Fruit fly (Drosophila melanogaster) whole organism, wandering third instar larva: ENCODE measurements around the gene CG31419.

Experiments used
- Abd-B ChIP-seq: fragments of >200 bp; optimal IDR thresholded peaks from 2 replicates; lab custom pipeline; 2017; ENCODE audit warnings: missing biosample characterization, missing genetic modification characterization
- CrebA ChIP-seq: fragments of 200-800 bp; sonication (Bioruptor generic); optimal IDR thresholded peaks from 2 replicates; lab custom pipeline; 2016; ENCODE audit warnings: missing biosample characterization, mild to moderate bottlenecking, missing genetic modification characterization, borderline replicate concordance
- HLH106 ChIP-seq: fragments of 200-800 bp; optimal IDR thresholded peaks from 3 replicates; lab custom pipeline; 2019; ENCODE audit warnings: missing biosample characterization, mild to moderate bottlenecking, missing genetic modification characterization, moderate library complexity
- Hnf4 ChIP-seq: fragments of 200-800 bp; sonication (Bioruptor generic); optimal IDR thresholded peaks from 2 replicates; lab custom pipeline; 2016; ENCODE audit warnings: missing biosample characterization, mild to moderate bottlenecking, missing genetic modification characterization
- Mio ChIP-seq: sonication (Bioruptor generic); optimal IDR thresholded peaks from 2 replicates; lab custom pipeline; 2016; ENCODE audit warnings: missing biosample characterization, missing genetic modification characterization
- N ChIP-seq: fragments of >200 bp; optimal IDR thresholded peaks from 2 replicates; lab custom pipeline; 2018; ENCODE audit warnings: missing biosample characterization, missing external identifiers, missing genetic modification characterization
- brk ChIP-seq: fragments of 200-800 bp; sonication (Bioruptor generic); optimal IDR thresholded peaks from 2 replicates; lab custom pipeline; 2016; ENCODE audit warnings: missing biosample characterization, mild to moderate bottlenecking, missing genetic modification characterization
- ey ChIP-seq: fragments of 200-800 bp; sonication (Bioruptor generic); optimal IDR thresholded peaks from 2 replicates; lab custom pipeline; 2016; ENCODE audit warnings: missing biosample characterization, missing genetic modification characterization
- h ChIP-seq: fragments of 200-800 bp; sonication (Bioruptor generic); optimal IDR thresholded peaks from 3 replicates; lab custom pipeline; 2016; ENCODE audit warnings: missing biosample characterization, mild to moderate bottlenecking, missing genetic modification characterization
- lola ChIP-seq: fragments of >200 bp; optimal IDR thresholded peaks from 2 replicates; lab custom pipeline; 2017; ENCODE audit warnings: missing biosample characterization, missing genetic modification characterization
- psq ChIP-seq: fragments of 200-800 bp; sonication (Bioruptor generic); optimal IDR thresholded peaks from 3 replicates; lab custom pipeline; 2017; ENCODE audit warnings: missing biosample characterization, mild to moderate bottlenecking, missing genetic modification characterization, moderate library complexity
- sv ChIP-seq: fragments of 200-800 bp; sonication (Bioruptor generic); optimal IDR thresholded peaks from 3 replicates; lab custom pipeline; 2016; ENCODE audit warnings: missing biosample characterization, missing genetic modification characterization
- usp ChIP-seq: fragments of >200 bp; optimal IDR thresholded peaks from 2 replicates; lab custom pipeline; 2017; ENCODE audit warnings: missing biosample characterization, missing genetic modification characterization
- woc ChIP-seq: sonication (Bioruptor generic); optimal IDR thresholded peaks from 2 replicates; lab custom pipeline; 2016; ENCODE audit warnings: missing biosample characterization, mild to moderate bottlenecking, missing genetic modification characterization

DNA sequence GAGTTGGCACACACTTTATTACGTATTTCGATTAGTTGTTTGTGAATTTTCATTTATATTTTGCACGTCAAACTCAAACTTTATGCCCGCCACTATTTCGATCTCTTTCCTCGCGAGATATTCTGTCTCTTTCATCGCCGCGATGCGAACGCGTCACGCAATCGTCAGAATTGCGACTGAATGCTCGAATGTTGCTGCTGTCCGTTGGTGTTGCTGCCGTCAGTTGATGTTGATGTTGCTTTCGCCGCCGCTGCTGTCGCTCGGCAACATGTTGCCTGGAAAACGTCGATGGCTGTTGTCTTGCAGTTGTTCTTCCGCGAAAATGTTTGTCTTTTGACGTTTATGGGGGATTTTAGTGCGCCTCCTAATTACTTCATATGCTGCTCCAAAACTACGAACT, 36.7 kb upstream of the CG31419 start:
- no peak for TF ChIP-seq usp (GFP tag; lab: Kevin White, UChicago)
- TF ChIP-seq brk (GFP tag; lab: Kevin White, UChicago) = no peak
- no peak for TF ChIP-seq Abd-B (GFP tag; lab: Kevin White, UChicago)
- TF ChIP-seq lola (GFP tag; lab: Kevin White, UChicago) = no peak
- no peak for TF ChIP-seq ey
- no peak for TF ChIP-seq N
- no peak for TF ChIP-seq psq (GFP tag; lab: Kevin White, UChicago)
- no peak for TF ChIP-seq Mio
- no peak for TF ChIP-seq h
- no peak for TF ChIP-seq woc (GFP tag; lab: Kevin White, UChicago)
- no peak for TF ChIP-seq sv (GFP tag; lab: Kevin White, UChicago)
- TF ChIP-seq Hnf4 = no peak
- TF ChIP-seq HLH106 (tag; lab: Kevin White, UChicago) = no peak
- no peak for TF ChIP-seq CrebA (GFP tag; lab: Kevin White, UChicago)
